Fruit fly (Drosophila melanogaster) whole organism: ENCODE results near the gene CG15373.

Experiments used
- CG8478 ChIP-seq: fragments of >200 bp; optimal IDR thresholded peaks from 2 replicates; lab custom pipeline; 2018; ENCODE audit warnings: inconsistent platforms
- Dll ChIP-seq: fragments of >200 bp; optimal IDR thresholded peaks from 2 replicates; lab custom pipeline; 2017
- psq ChIP-seq: fragments of >200 bp; optimal IDR thresholded peaks from 2 replicates; lab custom pipeline; 2017
- usp ChIP-seq: fragments of >200 bp; optimal IDR thresholded peaks from 2 replicates; lab custom pipeline; 2017; ENCODE audit warnings: missing biosample characterization, missing genetic modification characterization, mixed read lengths

- TF ChIP-seq usp (no peak), CG8478 (lab: Kevin White, UChicago) (no peak), Dll (lab: Kevin White, UChicago) (no peak), psq (lab: Kevin White, UChicago) (no peak)
Observed at dm6 chrX:18083528-18084365, 40.0 kb downstream of the CG15373 start.
